Fruit fly (Drosophila melanogaster): Measurements from ENCODE around the gene Ide.

The Ide gene

dm6 chr3L:20403493-20404379, 28.0 kb upstream of the Ide start (continued):
- TF ChIP-seq Met (GFP tag; optimal IDR thresholded peaks at IDR 0.05), result peak; percentile 82
- peak; percentile 60 for TF ChIP-seq CG6792 (GFP tag; optimal IDR thresholded peaks at IDR 0.05)
- TF ChIP-seq CG31627 (GFP tag; optimal IDR thresholded peaks at IDR 0.05), result peak; percentile 83
- TF ChIP-seq CG15336 (GFP tag; IDR thresholded peaks at IDR 0.05), result no peak; the same call in 1 of the 2 replicates
- TF ChIP-seq Smox (GFP tag; optimal IDR thresholded peaks at IDR 0.05), result peak; percentile 58
- peak; percentile 88 for TF ChIP-seq topi (GFP tag; optimal IDR thresholded peaks at IDR 0.05)
- peak; percentile 62 for TF ChIP-seq Blimp-1 (GFP tag; optimal IDR thresholded peaks at IDR 0.05)
- no peak for TF ChIP-seq CG11294 (GFP tag; IDR thresholded peaks at IDR 0.05)
- TF ChIP-seq CG11762 (GFP tag; optimal IDR thresholded peaks at IDR 0.05; ENCODE audit: insufficient read depth), result no peak
- TF ChIP-seq Ets96B (tag; optimal IDR thresholded peaks at IDR 0.05), result peak; percentile 47
- no peak for TF ChIP-seq Gug (GFP tag; IDR thresholded peaks at IDR 0.05)
- no peak for TF ChIP-seq dac (GFP tag; optimal IDR thresholded peaks at IDR 0.05)
- TF ChIP-seq fkh (GFP tag; optimal IDR thresholded peaks at IDR 0.05), result no peak
- peak; percentile 49 for TF ChIP-seq pdm3 (GFP tag; optimal IDR thresholded peaks at IDR 0.05)
- TF ChIP-seq salr (GFP tag; optimal IDR thresholded peaks at IDR 0.05), result peak; percentile 46 to 56
- peak; percentile 56 to 79 for TF ChIP-seq ss (GFP tag; optimal IDR thresholded peaks at IDR 0.05)

DNA sequence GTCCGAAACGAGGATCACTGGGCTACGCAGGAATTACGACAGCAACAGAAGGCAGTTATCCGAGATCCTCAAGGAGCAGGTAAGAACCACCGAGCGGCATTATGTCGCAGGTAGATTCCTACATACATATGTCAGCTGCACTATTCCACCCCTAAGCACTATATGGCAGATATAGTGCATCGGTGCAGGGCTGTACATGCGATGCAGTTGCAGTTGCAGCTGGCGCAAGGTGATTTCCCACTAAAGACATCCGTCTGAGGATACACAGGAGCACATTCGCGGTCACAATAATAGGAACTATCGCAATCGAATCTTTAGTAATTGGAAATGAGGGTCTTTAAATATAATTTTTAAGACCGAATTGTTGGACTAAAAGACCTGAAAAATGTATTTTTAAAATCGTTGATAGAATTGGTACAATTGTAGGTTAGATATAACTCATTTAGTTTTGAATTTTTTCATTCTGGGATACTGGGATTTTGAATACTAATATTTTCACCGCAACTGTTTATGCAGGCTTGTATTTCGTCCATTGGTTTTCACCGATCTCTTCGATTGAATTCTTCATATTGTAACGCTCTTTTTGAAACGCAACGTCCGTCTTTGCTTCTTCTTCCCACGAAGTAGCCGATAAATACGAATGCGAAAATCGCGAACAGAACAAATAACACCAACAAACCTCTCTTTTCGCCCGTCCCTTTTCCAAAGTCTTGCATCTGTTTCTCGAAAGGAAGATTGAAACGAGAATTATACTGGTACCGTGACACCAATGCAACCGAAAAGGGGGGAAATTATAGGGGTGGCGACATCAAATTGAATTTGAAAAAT, 27.2 kb upstream of the Ide start:
- TF ChIP-seq Hr39 (GFP tag; optimal IDR thresholded peaks at IDR 0.05), result peak; percentile 70
- peak; percentile 60 for TF ChIP-seq CG34406 (GFP tag; optimal IDR thresholded peaks at IDR 0.05)
- peak; percentile 83 for TF ChIP-seq Ets96B (tag; optimal IDR thresholded peaks at IDR 0.05)
- TF ChIP-seq pdm3 (GFP tag; optimal IDR thresholded peaks at IDR 0.05), result peak; percentile 65
- no peak for TF ChIP-seq fd85E (GFP tag; optimal IDR thresholded peaks at IDR 0.05)
- TF ChIP-seq fkh (GFP tag; optimal IDR thresholded peaks at IDR 0.05), result no peak
- TF ChIP-seq CG16779 (tag; optimal IDR thresholded peaks at IDR 0.05), result peak; percentile 28
- peak; percentile 54 for TF ChIP-seq esn (GFP tag; optimal IDR thresholded peaks at IDR 0.05)
- TF ChIP-seq CG6854 (GFP tag; optimal IDR thresholded peaks at IDR 0.05), result no peak
- peak; percentile 56 for TF ChIP-seq CG3919 (GFP tag; optimal IDR thresholded peaks at IDR 0.05)
- TF ChIP-seq Eip75B (GFP tag; optimal IDR thresholded peaks at IDR 0.05), result peak; percentile 69
- TF ChIP-seq Lpt (GFP tag; optimal IDR thresholded peaks at IDR 0.05), result no peak
- peak; percentile 55 for TF ChIP-seq CG7368 (GFP tag; optimal IDR thresholded peaks at IDR 0.05)
- peak; percentile 91 for TF ChIP-seq Eip78C (GFP tag)
- peak; percentile 72 for TF ChIP-seq Smox (GFP tag; optimal IDR thresholded peaks at IDR 0.05)
- TF ChIP-seq Hr38 (GFP tag; optimal IDR thresholded peaks at IDR 0.05), result no peak
- TF ChIP-seq cyc (GFP tag; optimal IDR thresholded peaks at IDR 0.05), result peak; percentile 53
- peak; percentile 75 for TF ChIP-seq CG1621 (tag; optimal IDR thresholded peaks at IDR 0.05)
- TF ChIP-seq svp (GFP tag), result peak; percentile 80
- no peak for TF ChIP-seq dac (GFP tag; optimal IDR thresholded peaks at IDR 0.05)
- no peak for TF ChIP-seq CG4318 (GFP tag; optimal IDR thresholded peaks at IDR 0.05)
- TF ChIP-seq CG10631 (GFP tag; optimal IDR thresholded peaks at IDR 0.05), result peak; percentile 39
- no peak for TF ChIP-seq CG6276 (GFP tag; optimal IDR thresholded peaks at IDR 0.05)
- TF ChIP-seq CG6163 (GFP tag; IDR thresholded peaks at IDR 0.05), result peak; percentile 77
- peak; percentile 66 for TF ChIP-seq OdsH (GFP tag; optimal IDR thresholded peaks at IDR 0.05)
- peak; percentile 62 for TF ChIP-seq Met (GFP tag; optimal IDR thresholded peaks at IDR 0.05)
- TF ChIP-seq fd59A (GFP tag; optimal IDR thresholded peaks at IDR 0.05), result peak; percentile 72
- peak; percentile 24 for TF ChIP-seq Sox15 (GFP tag; optimal IDR thresholded peaks at IDR 0.05)
- peak; percentile 86 for TF ChIP-seq dsx (GFP tag; optimal IDR thresholded peaks at IDR 0.05; ENCODE audit: poor library complexity, severe bottlenecking)
- peak; percentile 34 for TF ChIP-seq CG8319 (GFP tag; optimal IDR thresholded peaks at IDR 0.05)
- peak; percentile 77 for TF ChIP-seq CG10669 (GFP tag; optimal IDR thresholded peaks at IDR 0.05)
- no peak for TF ChIP-seq eg (GFP tag; IDR thresholded peaks at IDR 0.05)
- TF ChIP-seq CG6792 (GFP tag; optimal IDR thresholded peaks at IDR 0.05), result peak; percentile 72
- TF ChIP-seq CG6808 (GFP tag; optimal IDR thresholded peaks at IDR 0.05), result peak; percentile 76
- peak; percentile 25; the same call in 1 of the 2 replicates for TF ChIP-seq CG15336 (GFP tag; IDR thresholded peaks at IDR 0.05)
- TF ChIP-seq Sox14 (GFP tag; optimal IDR thresholded peaks at IDR 0.05), result peak; percentile 56
- no peak for TF ChIP-seq Gug (GFP tag; IDR thresholded peaks at IDR 0.05)
- peak; percentile 17 for TF ChIP-seq net (GFP tag; optimal IDR thresholded peaks at IDR 0.05)
- TF ChIP-seq CG31627 (GFP tag; optimal IDR thresholded peaks at IDR 0.05), result peak; percentile 64

Data from whole organism, prepupa.